Worm (Caenorhabditis elegans): ENCODE results near the gene fbxb-105.

fbxb-105 gene

ce11 chrII:2804245-2804644 is 33.6 kb upstream of the fbxb-105 start:
- TF ChIP-seq snpc-4 (tag; optimal IDR thresholded peaks at IDR 0.05) (no peak), M03D4.4 (tag; optimal IDR thresholded peaks at IDR 0.05) (no peak), ham-2 (GFP tag; optimal IDR thresholded peaks at IDR 0.05) (no peak), ces-1 (GFP tag; optimal IDR thresholded peaks at IDR 0.05) (peak; percentile 12), unc-120 (tag; optimal IDR thresholded peaks at IDR 0.05; ENCODE audit: poor library complexity, severe bottlenecking) (peak; percentile 50), hlh-1 (tag; optimal IDR thresholded peaks at IDR 0.05) (no peak)

ce11 chrII:2802804-2803586 is 32.3 kb upstream of the fbxb-105 start:
- TF ChIP-seq unc-39 (tag; optimal IDR thresholded peaks at IDR 0.05) (no peak), ceh-39 (tag; optimal IDR thresholded peaks at IDR 0.05) (no peak), nhr-12 (tag; optimal IDR thresholded peaks at IDR 0.05) (no peak)

- TF ChIP-seq mls-2 (tag; optimal IDR thresholded peaks at IDR 0.05) (no peak), lin-13 (tag; optimal IDR thresholded peaks at IDR 0.05) (peak; percentile 2)
Measured at ce11 chrII:2801764-2802163, 31.1 kb upstream of the fbxb-105 start.

- TF ChIP-seq unc-62 (GFP tag; optimal IDR thresholded peaks at IDR 0.05) = peak; percentile 79
- peak; percentile 6 for TF ChIP-seq unc-120 (tag; optimal IDR thresholded peaks at IDR 0.05; ENCODE audit: poor library complexity, severe bottlenecking)
- TF ChIP-seq elt-3 (tag; optimal IDR thresholded peaks at IDR 0.05) = peak; percentile 94
- TF ChIP-seq nhr-237 (tag; optimal IDR thresholded peaks at IDR 0.05) = peak; percentile 33
- TF ChIP-seq pha-4 (tag; optimal IDR thresholded peaks at IDR 0.05) = no peak
- TF ChIP-seq elt-1 (tag; optimal IDR thresholded peaks at IDR 0.05; ENCODE audit: borderline replicate concordance, insufficient read depth) = peak; percentile 95
- TF ChIP-seq unc-39 (tag; optimal IDR thresholded peaks at IDR 0.05) = no peak
Measured at ce11 chrII:2800550-2801233, 30.0 kb upstream of the fbxb-105 start, which contains the start of gene nhr-119. nhr-119 (minus strand) TSS chrII:2800600.

ce11 chrII:2797951-2798350 is 27.3 kb upstream of the fbxb-105 start:
- peak; percentile 3 for TF ChIP-seq elt-1 (tag; optimal IDR thresholded peaks at IDR 0.05; ENCODE audit: borderline replicate concordance, insufficient read depth)
- no peak for TF ChIP-seq lin-13 (tag; optimal IDR thresholded peaks at IDR 0.05)

- TF ChIP-seq zip-8 (tag; optimal IDR thresholded peaks at IDR 0.05) (no peak), blmp-1 (tag; optimal IDR thresholded peaks at IDR 0.05) (no peak), elt-1 (tag; optimal IDR thresholded peaks at IDR 0.05; ENCODE audit: borderline replicate concordance, insufficient read depth) (no peak), nhr-12 (tag; optimal IDR thresholded peaks at IDR 0.05) (no peak), bed-3 (GFP tag; optimal IDR thresholded peaks at IDR 0.05) (no peak), unc-39 (tag; optimal IDR thresholded peaks at IDR 0.05) (no peak), unc-120 (tag; optimal IDR thresholded peaks at IDR 0.05; ENCODE audit: poor library complexity, severe bottlenecking) (no peak), mls-2 (tag; optimal IDR thresholded peaks at IDR 0.05) (no peak), tbx-8 (GFP tag; optimal IDR thresholded peaks at IDR 0.05) (no peak), ces-1 (GFP tag; optimal IDR thresholded peaks at IDR 0.05) (no peak), lin-13 (tag; optimal IDR thresholded peaks at IDR 0.05) (no peak), nhr-28 (tag; optimal IDR thresholded peaks at IDR 0.05) (no peak), ceh-39 (tag; optimal IDR thresholded peaks at IDR 0.05) (no peak)
Measured at ce11 chrII:2796431-2796830, 25.7 kb upstream of the fbxb-105 start.

- TF ChIP-seq nhr-12 (tag; optimal IDR thresholded peaks at IDR 0.05) (no peak), flh-1 (GFP tag; optimal IDR thresholded peaks at IDR 0.05) (no peak), cnd-1 (tag; optimal IDR thresholded peaks at IDR 0.05) (no peak)
Measured at ce11 chrII:2795413-2795812, 24.7 kb upstream of the fbxb-105 start.

ce11 chrII:2791693-2792092 is 21.0 kb upstream of the fbxb-105 start:
- TF ChIP-seq ceh-39 (tag; optimal IDR thresholded peaks at IDR 0.05) = no peak
- no peak for TF ChIP-seq nhr-12 (tag; optimal IDR thresholded peaks at IDR 0.05)
- no peak for TF ChIP-seq mls-2 (tag; optimal IDR thresholded peaks at IDR 0.05)
- TF ChIP-seq ces-1 (GFP tag; optimal IDR thresholded peaks at IDR 0.05) = no peak
- no peak for TF ChIP-seq nhr-2 (tag; optimal IDR thresholded peaks at IDR 0.05)
- no peak for TF ChIP-seq zip-8 (tag; optimal IDR thresholded peaks at IDR 0.05)
- TF ChIP-seq unc-120 (tag; optimal IDR thresholded peaks at IDR 0.05; ENCODE audit: poor library complexity, severe bottlenecking) = no peak
- TF ChIP-seq nhr-76 (tag; optimal IDR thresholded peaks at IDR 0.05) = no peak
- TF ChIP-seq mep-1 (tag; optimal IDR thresholded peaks at IDR 0.05) = no peak
- no peak for TF ChIP-seq ham-2 (GFP tag; optimal IDR thresholded peaks at IDR 0.05)
- no peak for TF ChIP-seq lin-32 (GFP tag; optimal IDR thresholded peaks at IDR 0.05)
